Worm (Caenorhabditis elegans) whole organism, L1 larva: ENCODE results near the gene mxl-1.

Experiments used
- dpl-1 ChIP-seq, 3 experiments: fragments of 150-350 bp in 2 of 3; sonication (generic microtip) in 1 of 3; optimal IDR thresholded peaks; 2 replicates each; lab custom pipeline; 2014 to 2017; ENCODE audit warnings: missing biosample characterization in 3 of 3, missing genetic modification characterization in 3 of 3, missing genetic modification reagents in 3 of 3
- elt-3 ChIP-seq, 6 experiments: fragments of 150-350 bp in 1 of 6; sonication (generic microtip); optimal IDR thresholded peaks; 2 replicates each; lab custom pipeline; 2017 to 2018; ENCODE audit warnings: missing biosample characterization in 6 of 6, missing genetic modification characterization in 6 of 6, inconsistent platforms in 1 of 6
- lin-13 ChIP-seq: fragments of 150-350 bp; optimal IDR thresholded peaks from 2 replicates; lab custom pipeline; 2014; ENCODE audit warnings: missing biosample characterization, missing genetic modification reagents, missing genetic modification characterization
- lsy-2 ChIP-seq, 2 experiments: fragments of 150-350 bp; optimal IDR thresholded peaks; 2 replicates each; lab custom pipeline; 2014; ENCODE audit warnings: missing biosample characterization in 2 of 2, missing genetic modification characterization in 2 of 2
- nhr-85 ChIP-seq: sonication (generic microtip); peaks from one replicate; lab custom pipeline; 2016; ENCODE audit warnings: missing genetic modification characterization, inconsistent platforms, missing compliant biosample characterization
- pqm-1 ChIP-seq: sonication (generic microtip); optimal IDR thresholded peaks from 3 replicates; lab custom pipeline; 2017; ENCODE audit warnings: missing biosample characterization, missing genetic modification characterization
- snu-23 ChIP-seq: sonication (generic microtip); optimal IDR thresholded peaks from 2 replicates; lab custom pipeline; 2016; ENCODE audit warnings: missing genetic modification characterization, missing compliant biosample characterization
- unc-62 ChIP-seq: fragments of 150-350 bp; optimal IDR thresholded peaks from 2 replicates; lab custom pipeline; 2014; ENCODE audit warnings: missing biosample characterization, missing genetic modification reagents, missing genetic modification characterization
- unc-98 ChIP-seq: fragments of 200-800 bp; sonication (Bioruptor generic); IDR thresholded peaks from 2 replicates; pipeline ENCODE4 v1.3.6; 2022; ENCODE audit warnings: missing genetic modification characterization, missing compliant biosample characterization

ce11 chrV:11196109-11196508, 48.5 kb upstream of the mxl-1 start, which contains the start of gene clc-6:
- TF ChIP-seq snu-23 (GFP tag; lab: Kevin White, UChicago) (no peak), pqm-1 (no peak), unc-62 (GFP tag; lab: Kevin White, UChicago) (no peak), nhr-85 (tag; lab: Kevin White, UChicago) (no peak), lin-13 (no peak), unc-98 (no peak), elt-3 (tag; optimal IDR thresholded peaks at IDR 0.05; lab: Kevin White, UChicago) (no peak), lsy-2 (tag; optimal IDR thresholded peaks at IDR 0.05; lab: Kevin White, UChicago) (no peak), dpl-1 (GFP tag; optimal IDR thresholded peaks at IDR 0.05; lab: Kevin White, UChicago) (no peak)
